Worm (Caenorhabditis elegans): ENCODE data around the gene Y46G5A.28.

Y46G5A.28 gene

DNA sequence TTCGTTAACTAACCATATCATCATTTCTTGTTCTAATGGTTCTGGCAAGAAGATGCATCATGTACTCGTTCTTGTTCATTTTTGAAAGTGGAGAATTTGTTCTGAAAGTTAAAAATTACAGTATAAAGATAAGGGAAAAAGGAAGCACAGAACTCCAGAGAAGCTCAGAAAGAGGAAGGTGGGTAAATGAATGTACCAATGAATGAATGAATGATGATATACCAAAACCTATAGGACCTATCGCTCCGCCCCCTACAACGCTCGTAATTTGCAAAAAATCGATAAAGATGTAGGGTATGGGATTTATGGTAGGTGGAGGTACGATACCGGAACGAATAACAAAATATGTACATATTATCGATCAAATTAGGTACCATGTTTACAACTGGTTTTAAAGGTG, 2.5 kb upstream of the Y46G5A.28 start, which contains the start of gene pes-10:
pes-10 (minus strand) TSS at position 101 of the 400 bp plus-strand sequence.
- TF ChIP-seq nhr-25 (tag; optimal IDR thresholded peaks at IDR 0.05) (no peak), unc-62 (GFP tag; optimal IDR thresholded peaks at IDR 0.05) (no peak), ama-1 (optimal IDR thresholded peaks at IDR 0.05) (no peak), egl-5 (tag; optimal IDR thresholded peaks at IDR 0.05) (no peak), mml-1 (tag; optimal IDR thresholded peaks at IDR 0.05) (no peak), nfya-1 (tag; optimal IDR thresholded peaks at IDR 0.05; ENCODE audit: insufficient read depth) (no peak), mdl-1 (tag; optimal IDR thresholded peaks at IDR 0.05) (no peak), egl-27 (tag; optimal IDR thresholded peaks at IDR 0.05) (no peak), elt-3 (tag; optimal IDR thresholded peaks at IDR 0.05) (no peak), ztf-4 (tag; optimal IDR thresholded peaks at IDR 0.05) (no peak), nhr-67 (tag; optimal IDR thresholded peaks at IDR 0.05) (no peak), aly-2 (tag; optimal IDR thresholded peaks at IDR 0.05) (no peak), jun-1 (tag; optimal IDR thresholded peaks at IDR 0.05) (no peak), nhr-237 (tag; optimal IDR thresholded peaks at IDR 0.05) (no peak), sea-2 (GFP tag; optimal IDR thresholded peaks at IDR 0.05) (no peak), nhr-76 (tag; optimal IDR thresholded peaks at IDR 0.05) (no peak), pqm-1 (tag; optimal IDR thresholded peaks at IDR 0.05) (no peak)

- TF ChIP-seq zag-1 (tag; optimal IDR thresholded peaks at IDR 0.05) (no peak), nhr-11 (tag; optimal IDR thresholded peaks at IDR 0.05) (no peak), nhr-28 (tag; optimal IDR thresholded peaks at IDR 0.05) (no peak), jun-1 (tag; optimal IDR thresholded peaks at IDR 0.05) (no peak), nhr-43 (tag; optimal IDR thresholded peaks at IDR 0.05; ENCODE audit: poor library complexity, severe bottlenecking) (no peak), elt-2 (tag; optimal IDR thresholded peaks at IDR 0.05) (no peak), skn-1 (tag; optimal IDR thresholded peaks at IDR 0.05) (no peak), nhr-25 (tag; optimal IDR thresholded peaks at IDR 0.05) (no peak), daf-12 (tag; optimal IDR thresholded peaks at IDR 0.05) (no peak), nhr-12 (tag; optimal IDR thresholded peaks at IDR 0.05) (no peak), sea-2 (GFP tag; optimal IDR thresholded peaks at IDR 0.05) (no peak), mml-1 (tag; optimal IDR thresholded peaks at IDR 0.05) (no peak), nfya-1 (tag; optimal IDR thresholded peaks at IDR 0.05; ENCODE audit: insufficient read depth) (no peak), ceh-28 (tag; optimal IDR thresholded peaks at IDR 0.05) (no peak), nhr-76 (tag; optimal IDR thresholded peaks at IDR 0.05) (no peak), ZK546.5 (tag; optimal IDR thresholded peaks at IDR 0.05) (no peak), ceh-16 (tag; optimal IDR thresholded peaks at IDR 0.05) (no peak), nhr-237 (tag; optimal IDR thresholded peaks at IDR 0.05) (no peak), nhr-77 (tag; optimal IDR thresholded peaks at IDR 0.05) (no peak)
Measured at ce11 chrII:12855900-12856299, 5.7 kb downstream of the Y46G5A.28 start, which contains the start of gene Y46G5A.29. Y46G5A.29 (plus strand) TSS chrII:12856200.

DNA sequence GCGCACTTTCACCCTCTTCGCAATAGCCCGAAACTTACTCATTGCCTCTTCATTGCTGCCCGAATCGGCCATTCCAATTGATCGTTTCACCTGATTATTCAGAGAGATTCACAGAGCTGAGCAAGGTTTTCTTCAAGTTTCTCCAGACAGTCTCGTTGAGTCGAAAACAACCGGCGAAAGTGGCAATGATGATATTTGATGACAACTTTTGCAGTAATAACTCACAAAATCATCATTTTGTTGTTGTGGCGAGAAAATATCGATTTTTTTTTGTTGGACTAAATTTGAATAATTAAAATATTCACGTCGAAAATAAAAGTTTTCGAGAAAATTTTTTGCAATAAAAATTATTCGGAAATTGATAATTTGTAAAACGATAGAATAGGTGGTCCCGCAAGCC, 15.4 kb downstream of the Y46G5A.28 start, which contains the start of gene snf-5:
snf-5 (minus strand) TSS at position 182 of the 400 bp plus-strand sequence.
- TF ChIP-seq nhr-12 (tag; optimal IDR thresholded peaks at IDR 0.05) (no peak), elt-3 (tag; optimal IDR thresholded peaks at IDR 0.05) (no peak), jun-1 (tag; optimal IDR thresholded peaks at IDR 0.05) (no peak), R02D3.7 (tag; optimal IDR thresholded peaks at IDR 0.05) (no peak), ama-1 (optimal IDR thresholded peaks at IDR 0.05) (no peak), lin-39 (tag; optimal IDR thresholded peaks at IDR 0.05) (no peak), eor-1 (tag; optimal IDR thresholded peaks at IDR 0.05) (no peak), ceh-82 (tag; optimal IDR thresholded peaks at IDR 0.05) (no peak), elt-2 (tag; optimal IDR thresholded peaks at IDR 0.05) (no peak), snpc-4 (tag; optimal IDR thresholded peaks at IDR 0.05) (no peak), nhr-43 (tag; optimal IDR thresholded peaks at IDR 0.05; ENCODE audit: poor library complexity, severe bottlenecking) (no peak), hmg-11 (tag; optimal IDR thresholded peaks at IDR 0.05) (no peak), ceh-9 (tag; optimal IDR thresholded peaks at IDR 0.05) (no peak), nhr-77 (tag; optimal IDR thresholded peaks at IDR 0.05) (no peak), egl-5 (tag; optimal IDR thresholded peaks at IDR 0.05) (no peak), sea-2 (GFP tag; optimal IDR thresholded peaks at IDR 0.05) (no peak), daf-12 (tag; optimal IDR thresholded peaks at IDR 0.05) (no peak), pqm-1 (tag; optimal IDR thresholded peaks at IDR 0.05) (no peak), ztf-11 (tag; optimal IDR thresholded peaks at IDR 0.05) (no peak), elt-1 (tag; optimal IDR thresholded peaks at IDR 0.05) (no peak)

DNA sequence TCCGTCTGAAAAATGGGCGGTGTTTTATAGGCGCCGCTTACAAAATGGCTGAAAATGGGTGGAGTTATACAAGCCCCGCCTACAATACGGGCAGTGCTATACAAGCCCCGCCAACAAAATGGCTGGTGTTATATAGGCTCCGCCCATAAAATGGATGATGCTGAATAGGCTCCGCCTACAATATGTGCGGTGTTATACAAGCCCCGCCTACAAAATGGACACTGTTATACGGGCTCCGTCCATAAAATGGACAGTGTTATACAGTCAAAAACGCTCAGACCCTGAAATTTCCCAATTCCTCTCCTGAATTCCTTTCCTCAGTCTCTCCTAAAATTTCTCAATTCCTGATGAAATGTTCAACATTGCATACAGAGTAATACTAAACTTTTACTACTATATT, 15.8 kb downstream of the Y46G5A.28 start:
- TF ChIP-seq elt-3 (tag; optimal IDR thresholded peaks at IDR 0.05): no peak

Data from whole organism, L3 larva.